Worm (Caenorhabditis elegans): Measurements from ENCODE around the gene snf-7.

snf-7 gene

ce11 chrIII:13030551-13030950, 25.3 kb downstream of the snf-7 start, which contains the start of gene F14F7.7:
Gene F14F7.7 (plus strand): TSS chrIII:13030904.
- TF ChIP-seq nhr-11 (tag; optimal IDR thresholded peaks at IDR 0.05) (no peak), lsy-12 (tag; optimal IDR thresholded peaks at IDR 0.05) (no peak)

DNA sequence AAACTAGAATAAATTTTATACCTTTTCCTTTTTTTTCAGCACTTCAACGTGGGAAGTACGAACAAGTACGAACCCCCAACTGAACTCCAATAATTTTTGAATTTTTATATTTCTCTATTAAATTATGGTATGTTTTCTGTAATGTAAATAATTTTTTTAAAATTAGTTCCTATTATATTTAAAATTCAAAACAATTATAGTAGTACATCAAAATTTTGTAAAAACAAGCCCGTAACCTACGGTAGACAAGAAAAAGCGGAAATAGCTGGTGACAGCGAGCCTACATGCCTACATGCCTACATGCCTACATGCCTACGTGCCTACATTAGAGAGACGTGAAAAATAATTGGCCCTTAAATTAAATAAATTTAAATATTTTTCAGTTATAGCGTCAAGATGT, 26.4 kb downstream of the snf-7 start, which contains the start of gene F14F7.5:
Gene F14F7.5 (plus strand): TSS at position 301 of the 400 bp plus-strand sequence.
- TF ChIP-seq lin-15B (tag; optimal IDR thresholded peaks at IDR 0.05) (no peak), mdl-1 (tag; optimal IDR thresholded peaks at IDR 0.05) (no peak), R02D3.7 (tag; optimal IDR thresholded peaks at IDR 0.05) (no peak), nhr-23 (tag; optimal IDR thresholded peaks at IDR 0.05) (no peak), nhr-11 (tag; optimal IDR thresholded peaks at IDR 0.05) (no peak), ceh-16 (tag; optimal IDR thresholded peaks at IDR 0.05) (no peak), nfya-1 (tag; optimal IDR thresholded peaks at IDR 0.05; ENCODE audit: insufficient read depth) (no peak), ama-1 (optimal IDR thresholded peaks at IDR 0.05) (no peak), nhr-43 (tag; optimal IDR thresholded peaks at IDR 0.05; ENCODE audit: poor library complexity, severe bottlenecking) (no peak), nhr-76 (tag; optimal IDR thresholded peaks at IDR 0.05) (no peak), snpc-4 (tag; optimal IDR thresholded peaks at IDR 0.05) (no peak), ZK546.5 (tag; optimal IDR thresholded peaks at IDR 0.05) (no peak), egl-27 (tag; optimal IDR thresholded peaks at IDR 0.05) (no peak), lin-39 (tag; optimal IDR thresholded peaks at IDR 0.05) (no peak), aly-2 (tag; optimal IDR thresholded peaks at IDR 0.05) (no peak), elt-2 (tag; optimal IDR thresholded peaks at IDR 0.05) (no peak), ceh-82 (tag; optimal IDR thresholded peaks at IDR 0.05) (no peak), nhr-28 (tag; optimal IDR thresholded peaks at IDR 0.05) (no peak), fos-1 (tag; optimal IDR thresholded peaks at IDR 0.05) (no peak), unc-39 (tag; optimal IDR thresholded peaks at IDR 0.05) (no peak)

DNA sequence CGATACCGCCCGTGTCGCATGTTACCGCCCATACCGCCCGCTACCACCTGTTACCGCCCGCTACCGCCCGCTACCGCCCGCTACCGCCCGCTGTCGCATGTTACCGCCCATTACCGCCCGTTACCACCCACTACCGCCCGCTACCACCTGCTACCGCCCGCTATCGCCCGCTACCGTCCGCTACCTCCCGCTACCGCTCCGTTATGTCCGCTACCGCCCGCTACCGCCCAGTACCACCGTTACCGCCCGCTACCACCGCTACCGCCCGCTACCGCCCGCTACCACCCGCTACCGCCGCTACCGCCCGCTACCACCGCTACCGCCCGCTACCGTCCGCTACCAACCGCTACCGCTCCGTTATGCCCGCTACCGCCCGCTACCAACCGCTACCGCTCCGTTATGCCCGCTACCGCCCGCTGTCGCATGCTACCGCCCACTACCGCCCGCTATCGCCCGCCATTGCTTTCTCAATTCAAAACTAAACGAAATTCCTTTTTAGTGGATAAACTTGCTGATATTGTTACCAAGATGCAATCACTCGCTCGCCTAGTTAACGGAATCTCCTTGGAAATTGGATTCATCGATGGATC, 27.3 kb downstream of the snf-7 start:
- TF ChIP-seq nfya-1 (tag; optimal IDR thresholded peaks at IDR 0.05; ENCODE audit: insufficient read depth) = no peak
- no peak for TF ChIP-seq pha-4 (tag; optimal IDR thresholded peaks at IDR 0.05)
- no peak for TF ChIP-seq elt-2 (tag; optimal IDR thresholded peaks at IDR 0.05)
- no peak for TF ChIP-seq aly-2 (tag; optimal IDR thresholded peaks at IDR 0.05)
- no peak for TF ChIP-seq lsy-12 (tag; optimal IDR thresholded peaks at IDR 0.05)
- no peak for TF ChIP-seq unc-62 (GFP tag; optimal IDR thresholded peaks at IDR 0.05)
- TF ChIP-seq fos-1 (tag; optimal IDR thresholded peaks at IDR 0.05) = no peak
- no peak for TF ChIP-seq tbx-2 (tag; optimal IDR thresholded peaks at IDR 0.05)
- no peak for TF ChIP-seq ceh-16 (tag; optimal IDR thresholded peaks at IDR 0.05)

ce11 chrIII:13039739-13040138, 34.5 kb downstream of the snf-7 start, which contains the start of gene F54F12.2:
Gene F54F12.2 (plus strand): TSS chrIII:13040039.
- no peak for TF ChIP-seq nhr-23 (tag; optimal IDR thresholded peaks at IDR 0.05)
- no peak for TF ChIP-seq mml-1 (tag; optimal IDR thresholded peaks at IDR 0.05)
- no peak for TF ChIP-seq mdl-1 (tag; optimal IDR thresholded peaks at IDR 0.05)
- no peak for TF ChIP-seq ceh-28 (tag; optimal IDR thresholded peaks at IDR 0.05)
- TF ChIP-seq elt-2 (tag; optimal IDR thresholded peaks at IDR 0.05) = no peak
- no peak for TF ChIP-seq nhr-237 (tag; optimal IDR thresholded peaks at IDR 0.05)
- no peak for TF ChIP-seq nhr-76 (tag; optimal IDR thresholded peaks at IDR 0.05)
- no peak for TF ChIP-seq ztf-4 (tag; optimal IDR thresholded peaks at IDR 0.05)
- TF ChIP-seq nhr-67 (tag; optimal IDR thresholded peaks at IDR 0.05) = no peak
- TF ChIP-seq aly-2 (tag; optimal IDR thresholded peaks at IDR 0.05) = no peak
- no peak for TF ChIP-seq lin-15B (tag; optimal IDR thresholded peaks at IDR 0.05)
- TF ChIP-seq fos-1 (tag; optimal IDR thresholded peaks at IDR 0.05) = no peak
- TF ChIP-seq ceh-16 (tag; optimal IDR thresholded peaks at IDR 0.05) = no peak
- no peak for TF ChIP-seq jun-1 (tag; optimal IDR thresholded peaks at IDR 0.05)
- TF ChIP-seq nhr-28 (tag; optimal IDR thresholded peaks at IDR 0.05) = no peak
- no peak for TF ChIP-seq ZK546.5 (tag; optimal IDR thresholded peaks at IDR 0.05)
- TF ChIP-seq ceh-9 (tag; optimal IDR thresholded peaks at IDR 0.05) = no peak

ce11 chrIII:13049956-13050355, 44.7 kb downstream of the snf-7 start:
- TF ChIP-seq nhr-23 (tag; optimal IDR thresholded peaks at IDR 0.05) = no peak
- no peak for TF ChIP-seq lin-15B (tag; optimal IDR thresholded peaks at IDR 0.05)
- no peak for TF ChIP-seq elt-2 (tag; optimal IDR thresholded peaks at IDR 0.05)

- TF ChIP-seq ztf-4 (tag; optimal IDR thresholded peaks at IDR 0.05) = no peak
- TF ChIP-seq unc-62 (GFP tag; optimal IDR thresholded peaks at IDR 0.05) = no peak
- no peak for TF ChIP-seq eor-1 (tag; optimal IDR thresholded peaks at IDR 0.05)
- TF ChIP-seq unc-39 (tag; optimal IDR thresholded peaks at IDR 0.05) = no peak
- TF ChIP-seq fkh-2 (tag; optimal IDR thresholded peaks at IDR 0.05) = no peak
- TF ChIP-seq lin-39 (tag; optimal IDR thresholded peaks at IDR 0.05) = no peak
Measured at ce11 chrIII:13055342-13055741, 50.1 kb downstream of the snf-7 start, which contains the start of gene F54F12.1. Gene F54F12.1 (minus strand): TSS chrIII:13055442.
